Fruit fly (Drosophila melanogaster): Measurements from ENCODE around the gene narya.

DNA sequence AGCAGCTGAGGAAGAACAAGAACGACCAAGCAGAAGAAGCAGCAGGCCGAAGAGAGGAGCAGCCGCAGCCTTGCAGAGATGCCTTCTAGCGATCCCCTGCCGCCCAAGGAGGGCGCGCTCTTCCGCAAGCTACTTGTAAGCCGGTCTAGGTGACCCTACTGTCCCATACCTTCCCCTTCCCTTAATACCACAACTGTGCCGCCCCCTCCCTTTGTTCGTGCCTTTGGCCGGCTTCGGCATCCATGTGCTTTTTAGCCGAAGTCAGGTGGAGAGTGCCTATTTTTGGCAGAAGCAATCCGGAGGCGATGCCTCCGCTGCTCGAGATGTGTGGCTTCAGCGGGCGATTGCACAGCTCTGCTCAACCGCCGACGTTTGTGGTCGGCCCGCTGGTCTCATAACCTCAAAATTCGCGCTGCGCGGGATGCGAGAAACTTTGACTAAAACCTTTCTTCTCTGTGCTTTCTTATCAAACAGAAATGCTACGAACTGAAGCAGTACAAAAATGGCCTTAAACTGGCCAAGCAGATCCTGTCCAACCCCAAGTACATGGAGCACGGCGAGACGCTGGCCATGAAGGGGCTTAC is 5.8 kb downstream of the narya start:
- TF ChIP-seq CG8478 (optimal IDR thresholded peaks at IDR 0.05) (no peak), CTCF (optimal IDR thresholded peaks at IDR 0.05) (no peak)
